Fruit fly (Drosophila melanogaster) whole organism, prepupa: ENCODE results near the gene Atx2.

Source experiments
- CG11762 ChIP-seq: fragments of 200-800 bp; sonication (Bioruptor generic); optimal IDR thresholded peaks from 3 replicates; lab custom pipeline; 2016; ENCODE audit warnings: missing biosample characterization, missing genetic modification characterization; ENCODE audit not compliant: insufficient read depth
- CG6163 ChIP-seq: fragments of 200-800 bp; sonication (Bioruptor generic); IDR thresholded peaks from 3 replicates; pipeline ENCODE4 v1.3.6; 2022; ENCODE audit warnings: missing biosample characterization, missing genetic modification characterization
- CG6854 ChIP-seq: fragments of 200-800 bp; sonication (Bioruptor generic); optimal IDR thresholded peaks from 2 replicates; lab custom pipeline; 2017; ENCODE audit warnings: missing biosample characterization, mild to moderate bottlenecking, missing genetic modification characterization
- Sox102F ChIP-seq: fragments of 200-800 bp; sonication (Bioruptor generic); optimal IDR thresholded peaks from 2 replicates; lab custom pipeline; 2016; ENCODE audit warnings: missing biosample characterization, mild to moderate bottlenecking, missing genetic modification characterization
- cyc ChIP-seq: fragments of 200-800 bp; sonication (Bioruptor generic); optimal IDR thresholded peaks from 3 replicates; lab custom pipeline; 2016; ENCODE audit warnings: missing biosample characterization, missing genetic modification characterization
- fd85E ChIP-seq: fragments of 200-800 bp; sonication (Bioruptor generic); optimal IDR thresholded peaks from 3 replicates; lab custom pipeline; 2016; ENCODE audit warnings: missing biosample characterization, missing genetic modification characterization

- TF ChIP-seq CG6854 (GFP tag; lab: Kevin White, UChicago): no peak
- TF ChIP-seq fd85E (GFP tag; lab: Kevin White, UChicago): no peak
- no peak for TF ChIP-seq CG11762
- no peak for TF ChIP-seq Sox102F
- TF ChIP-seq cyc (GFP tag; lab: Kevin White, UChicago): no peak
- TF ChIP-seq CG6163: no peak
Measured at dm6 chr3R:15458186-15458715, 50.0 kb downstream of the Atx2 start.
